Fruit fly (Drosophila melanogaster) whole organism, prepupa: Measurements from ENCODE around the gene CG14441.

ENCODE experiments used
- CG10631 ChIP-seq: fragments of 200-800 bp; sonication (Bioruptor generic); optimal IDR thresholded peaks from 2 replicates; lab custom pipeline; 2016; ENCODE audit warnings: missing biosample characterization, missing genetic modification characterization
- CG10669 ChIP-seq: fragments of 200-800 bp; sonication (Bioruptor generic); optimal IDR thresholded peaks from 3 replicates; lab custom pipeline; 2018; ENCODE audit warnings: missing biosample characterization, mild to moderate bottlenecking, missing genetic modification characterization, moderate library complexity
- CG11294 ChIP-seq: fragments of 200-800 bp; sonication (Bioruptor generic); IDR thresholded peaks from 2 replicates; pipeline ENCODE4 v1.3.6; 2022; ENCODE audit warnings: missing biosample characterization, missing genetic modification characterization
- CG11762 ChIP-seq: fragments of 200-800 bp; sonication (Bioruptor generic); optimal IDR thresholded peaks from 3 replicates; lab custom pipeline; 2016; ENCODE audit warnings: missing biosample characterization, missing genetic modification characterization; ENCODE audit not compliant: insufficient read depth
- CG16779 ChIP-seq: fragments of 200-800 bp; sonication (Bioruptor generic); optimal IDR thresholded peaks from 3 replicates; lab custom pipeline; 2017; ENCODE audit warnings: missing biosample characterization, mild to moderate bottlenecking, missing genetic modification characterization
- CG3032 ChIP-seq: fragments of 200-800 bp; optimal IDR thresholded peaks from 2 replicates; lab custom pipeline; 2019; ENCODE audit warnings: missing biosample characterization, mild to moderate bottlenecking, missing genetic modification characterization, moderate library complexity
- CG32006 ChIP-seq: fragments of 200-800 bp; sonication (Bioruptor generic); optimal IDR thresholded peaks from 3 replicates; lab custom pipeline; 2017; ENCODE audit warnings: missing biosample characterization, mild to moderate bottlenecking, missing genetic modification characterization
- CG34406 ChIP-seq: fragments of 200-800 bp; sonication (Bioruptor generic); optimal IDR thresholded peaks from 3 replicates; lab custom pipeline; 2016; ENCODE audit warnings: missing biosample characterization, missing genetic modification characterization
- CG4318 ChIP-seq: fragments of 200-800 bp; sonication (Bioruptor generic); optimal IDR thresholded peaks from 3 replicates; lab custom pipeline; 2017; ENCODE audit warnings: missing biosample characterization, mild to moderate bottlenecking, missing genetic modification characterization
- CG6276 ChIP-seq: fragments of 200-800 bp; sonication (Bioruptor generic); optimal IDR thresholded peaks from 2 replicates; lab custom pipeline; 2017; ENCODE audit warnings: missing biosample characterization, mild to moderate bottlenecking, missing genetic modification characterization
- CG6792 ChIP-seq: fragments of 200-800 bp; sonication (Bioruptor generic); optimal IDR thresholded peaks from 3 replicates; lab custom pipeline; 2016; ENCODE audit warnings: missing biosample characterization, missing genetic modification characterization
- CG6808 ChIP-seq: fragments of 200-800 bp; sonication (Bioruptor generic); optimal IDR thresholded peaks from 3 replicates; lab custom pipeline; 2017; ENCODE audit warnings: missing biosample characterization, missing genetic modification characterization, mild to moderate bottlenecking, moderate library complexity, missing genetic modification reagents
- CG7368 ChIP-seq: fragments of 200-800 bp; sonication (Bioruptor generic); optimal IDR thresholded peaks from 3 replicates; lab custom pipeline; 2016; ENCODE audit warnings: missing biosample characterization, missing genetic modification characterization
- CG8119 ChIP-seq: fragments of 200-800 bp; sonication (Bioruptor generic); IDR thresholded peaks from 3 replicates; pipeline ENCODE4 v1.3.6; 2022; ENCODE audit warnings: missing biosample characterization, missing genetic modification characterization
- CG8319 ChIP-seq: fragments of 200-800 bp; sonication (Bioruptor generic); optimal IDR thresholded peaks from 3 replicates; lab custom pipeline; 2016; ENCODE audit warnings: missing biosample characterization, missing genetic modification characterization
- CG8632 ChIP-seq: fragments of 200-800 bp; sonication (Bioruptor generic); optimal IDR thresholded peaks from 3 replicates; lab custom pipeline; 2016; ENCODE audit warnings: missing biosample characterization, missing genetic modification characterization
- Eip75B ChIP-seq: fragments of 200-800 bp; sonication (Bioruptor generic); optimal IDR thresholded peaks from 3 replicates; lab custom pipeline; 2016; ENCODE audit warnings: missing biosample characterization, missing genetic modification characterization
- Eip78C ChIP-seq: fragments of 200-800 bp; sonication (Bioruptor generic); peaks from one replicate; lab custom pipeline; 2016; ENCODE audit warnings: missing biosample characterization, missing genetic modification characterization
- Ets96B ChIP-seq: fragments of 200-800 bp; optimal IDR thresholded peaks from 2 replicates; lab custom pipeline; 2019; ENCODE audit warnings: missing biosample characterization, mild to moderate bottlenecking, missing genetic modification characterization, moderate library complexity
- Gug ChIP-seq: fragments of 200-800 bp; sonication (Bioruptor generic); IDR thresholded peaks from 2 replicates; pipeline ENCODE4 v1.3.6; 2022; ENCODE audit warnings: missing biosample characterization, missing genetic modification characterization
- Hr39 ChIP-seq: fragments of 200-800 bp; sonication (Bioruptor generic); optimal IDR thresholded peaks from 2 replicates; lab custom pipeline; 2016; ENCODE audit warnings: missing biosample characterization, missing genetic modification characterization
- Hr4 ChIP-seq: fragments of 200-800 bp; sonication (Bioruptor generic); optimal IDR thresholded peaks from 3 replicates; lab custom pipeline; 2016; ENCODE audit warnings: missing biosample characterization, missing genetic modification characterization
- Lpt ChIP-seq: fragments of 200-800 bp; sonication (Bioruptor generic); optimal IDR thresholded peaks from 3 replicates; lab custom pipeline; 2016; ENCODE audit warnings: missing biosample characterization, missing genetic modification characterization
- OdsH ChIP-seq: fragments of 200-800 bp; sonication (Bioruptor generic); optimal IDR thresholded peaks from 3 replicates; lab custom pipeline; 2016; ENCODE audit warnings: missing biosample characterization, missing genetic modification characterization
- Sox102F ChIP-seq: fragments of 200-800 bp; sonication (Bioruptor generic); optimal IDR thresholded peaks from 2 replicates; lab custom pipeline; 2016; ENCODE audit warnings: missing biosample characterization, mild to moderate bottlenecking, missing genetic modification characterization
- Sox14 ChIP-seq: fragments of 200-800 bp; sonication (Bioruptor generic); optimal IDR thresholded peaks from 3 replicates; lab custom pipeline; 2016; ENCODE audit warnings: missing biosample characterization, missing genetic modification characterization
- Sox15 ChIP-seq: fragments of 200-800 bp; sonication (Bioruptor generic); optimal IDR thresholded peaks from 3 replicates; lab custom pipeline; 2016; ENCODE audit warnings: missing biosample characterization, missing genetic modification characterization
- achi ChIP-seq: fragments of 200-800 bp; sonication (Bioruptor generic); optimal IDR thresholded peaks from 3 replicates; lab custom pipeline; 2016; ENCODE audit warnings: missing biosample characterization, missing genetic modification characterization
- acj6 ChIP-seq: fragments of 200-800 bp; sonication (Bioruptor generic); optimal IDR thresholded peaks from 3 replicates; lab custom pipeline; 2016; ENCODE audit warnings: missing biosample characterization, missing genetic modification characterization
- esn ChIP-seq: fragments of 200-800 bp; sonication (Bioruptor generic); optimal IDR thresholded peaks from 2 replicates; lab custom pipeline; 2016; ENCODE audit warnings: missing biosample characterization, mild to moderate bottlenecking, missing genetic modification characterization, moderate library complexity
- fd59A ChIP-seq: fragments of 200-800 bp; sonication (Bioruptor generic); optimal IDR thresholded peaks from 2 replicates; lab custom pipeline; 2017; ENCODE audit warnings: missing biosample characterization, mild to moderate bottlenecking, missing genetic modification characterization, missing genetic modification reagents
- fd85E ChIP-seq: fragments of 200-800 bp; sonication (Bioruptor generic); optimal IDR thresholded peaks from 3 replicates; lab custom pipeline; 2016; ENCODE audit warnings: missing biosample characterization, missing genetic modification characterization
- net ChIP-seq: fragments of 200-800 bp; sonication (Bioruptor generic); optimal IDR thresholded peaks from 3 replicates; lab custom pipeline; 2016; ENCODE audit warnings: missing biosample characterization, missing genetic modification characterization
- pdm3 ChIP-seq: fragments of 200-800 bp; sonication (Bioruptor generic); optimal IDR thresholded peaks from 3 replicates; lab custom pipeline; 2016; ENCODE audit warnings: missing biosample characterization, missing genetic modification characterization
- salr ChIP-seq, 2 experiments: fragments of 200-800 bp; sonication (Bioruptor generic); optimal IDR thresholded peaks; 3 replicates each; lab custom pipeline; 2016 to 2018; ENCODE audit warnings: missing biosample characterization in 2 of 2, missing genetic modification characterization in 2 of 2, mild to moderate bottlenecking in 1 of 2
- spab ChIP-seq: fragments of 200-800 bp; sonication (Bioruptor generic); optimal IDR thresholded peaks from 2 replicates; lab custom pipeline; 2017; ENCODE audit warnings: missing biosample characterization, mild to moderate bottlenecking, missing genetic modification characterization, missing genetic modification reagents
- ss ChIP-seq, 2 experiments: fragments of 200-800 bp; sonication (Bioruptor generic); optimal IDR thresholded peaks; 2 replicates in 1 of 2; 3 replicates in 1 of 2; lab custom pipeline; 2017 to 2018; ENCODE audit warnings: mild to moderate bottlenecking in 2 of 2, missing biosample characterization in 2 of 2, missing genetic modification characterization in 2 of 2, moderate library complexity in 1 of 2
- svp ChIP-seq: fragments of 200-800 bp; sonication (Bioruptor generic); peaks from one replicate; lab custom pipeline; 2016; ENCODE audit warnings: missing biosample characterization, missing genetic modification characterization

CG14441 gene

dm6 chrX:6703237-6703636 lies 3.9 kb downstream of the CG14441 start (continued):
- TF ChIP-seq Gug (GFP tag; lab: Robert Waterston, UW) = 0 out of 2 replicates have a peak, but pooled peaks have one; percentile 10
- no peak for TF ChIP-seq CG16779 (tag; lab: Kevin White, UChicago)
- TF ChIP-seq Hr39 (GFP tag; lab: Kevin White, UChicago) = no peak
- peak; percentile 36 for TF ChIP-seq Hr4 (GFP tag; lab: Kevin White, UChicago)
- TF ChIP-seq CG8119 = peak; percentile 27; the same call in 1 of the 3 replicates
- no peak for TF ChIP-seq CG11294 (GFP tag; lab: Robert Waterston, UW)
- TF ChIP-seq CG3032 (tag; lab: Kevin White, UChicago) = peak; percentile 29
- TF ChIP-seq CG8632 (GFP tag; lab: Kevin White, UChicago) = no peak
- no peak for TF ChIP-seq net (GFP tag; lab: Kevin White, UChicago)

- TF ChIP-seq CG7368 (no peak), net (GFP tag; lab: Kevin White, UChicago) (peak; percentile 12), salr (GFP tag; optimal IDR thresholded peaks at IDR 0.05; lab: Kevin White, UChicago) (peak in 1 of 2 experiments; percentile 34), CG6808 (GFP tag; lab: Kevin White, UChicago) (peak; percentile 52), CG8319 (GFP tag; lab: Kevin White, UChicago) (no peak), fd59A (GFP tag; lab: Kevin White, UChicago) (peak; percentile 47), CG10669 (GFP tag; lab: Kevin White, UChicago) (peak; percentile 29), Sox102F (GFP tag; lab: Kevin White, UChicago) (no peak), pdm3 (GFP tag; lab: Kevin White, UChicago) (peak; percentile 20), svp (peak; percentile 28), CG10631 (GFP tag; lab: Kevin White, UChicago) (peak; percentile 48), achi (GFP tag; lab: Kevin White, UChicago) (peak; percentile 16), CG34406 (GFP tag; lab: Kevin White, UChicago) (no peak), CG4318 (GFP tag; lab: Kevin White, UChicago) (peak; percentile 13), CG6276 (GFP tag; lab: Kevin White, UChicago) (no peak), acj6 (GFP tag; lab: Kevin White, UChicago) (peak; percentile 30), spab (GFP tag; lab: Kevin White, UChicago) (peak; percentile 37), Eip78C (GFP tag; lab: Kevin White, UChicago) (peak; percentile 70), Eip75B (GFP tag; lab: Kevin White, UChicago) (peak; percentile 18), Lpt (GFP tag; lab: Kevin White, UChicago) (no peak), fd85E (GFP tag; lab: Kevin White, UChicago) (no peak), Sox15 (GFP tag; lab: Kevin White, UChicago) (no peak), ss (GFP tag; optimal IDR thresholded peaks at IDR 0.05; lab: Kevin White, UChicago) (peak; percentile 26 to 55), CG32006 (peak; percentile 57), Hr4 (GFP tag; lab: Kevin White, UChicago) (no peak), CG6792 (GFP tag; lab: Kevin White, UChicago) (no peak), esn (GFP tag; lab: Kevin White, UChicago) (peak; percentile 13), Ets96B (tag; lab: Kevin White, UChicago) (peak; percentile 37), OdsH (GFP tag; lab: Kevin White, UChicago) (peak; percentile 19), CG3032 (tag; lab: Kevin White, UChicago) (peak; percentile 18), Sox14 (peak; percentile 26), CG11762 (no peak)
- TF ChIP-seq, all 60 proteins: peak for 21
These were observed 4.6 kb downstream of the CG14441 start for dm6 chrX:6703957-6704356.
